Worm (Caenorhabditis elegans) whole organism, L4/young adult: Measurements from ENCODE around the gene ocr-4.

ENCODE experiments used
- W03F9.2 ChIP-seq: fragments of 150-350 bp; optimal IDR thresholded peaks from 2 replicates; lab custom pipeline; 2014; ENCODE audit warnings: missing biosample characterization, missing genetic modification characterization
- him-1 ChIP-seq: sonication (generic microtip); optimal IDR thresholded peaks from 2 replicates; lab custom pipeline; 2016; ENCODE audit warnings: missing genotype, missing genetic modification reagents, missing genetic modification characterization, missing compliant biosample characterization

DNA sequence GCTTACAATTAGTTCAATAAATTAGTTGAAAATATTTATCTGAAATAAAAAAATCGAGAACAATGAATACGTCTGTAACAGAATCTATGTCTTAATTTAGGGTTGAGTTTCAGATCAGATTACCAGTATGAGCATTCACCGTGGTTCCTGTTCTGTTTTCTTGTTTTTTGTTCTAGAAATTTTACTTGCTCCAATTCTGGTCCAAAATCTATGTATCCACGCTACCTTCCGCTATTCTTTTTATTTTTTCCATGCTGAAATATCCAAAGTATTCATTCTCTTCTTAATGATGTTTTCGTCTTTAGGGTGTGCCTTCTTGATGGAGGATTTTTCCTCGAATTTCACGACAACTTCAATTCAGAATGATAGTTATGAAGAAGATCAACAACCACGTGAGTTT, 27.3 kb downstream of the ocr-4 start, which contains the start of gene npr-27:
- TF ChIP-seq W03F9.2 (tag; lab: Kevin White, UChicago) (no peak), him-1 (tag; lab: Kevin White, UChicago) (no peak)
